Fruit fly (Drosophila melanogaster) whole organism, embryonic: ENCODE data around the gene CG8326.

Experiments
- Bdp1 ChIP-seq: fragments of 200-800 bp; sonication (Bioruptor generic); optimal IDR thresholded peaks from 3 replicates; lab custom pipeline; 2016; ENCODE audit warnings: missing biosample characterization, missing genetic modification characterization
- C15 ChIP-seq: fragments of 200-800 bp; sonication (Bioruptor generic); IDR thresholded peaks from 3 replicates; pipeline ENCODE4 v1.3.6; 2022; ENCODE audit warnings: missing biosample characterization, missing genetic modification characterization
- CG10321 ChIP-seq: fragments of 200-800 bp; sonication (Bioruptor generic); IDR thresholded peaks from 2 replicates; pipeline ENCODE4 v1.3.6; 2022; ENCODE audit warnings: missing biosample characterization, missing genetic modification characterization
- CG12071 ChIP-seq: fragments of 200-800 bp; sonication (Bioruptor generic); optimal IDR thresholded peaks from 3 replicates; lab custom pipeline; 2018; ENCODE audit warnings: missing biosample characterization, mild to moderate bottlenecking, missing genetic modification characterization
- CG1233 ChIP-seq: fragments of 200-800 bp; sonication (Bioruptor generic); optimal IDR thresholded peaks from 4 replicates; lab custom pipeline; 2018; ENCODE audit warnings: missing biosample characterization, mild to moderate bottlenecking, missing genetic modification characterization
- CG12659 ChIP-seq: fragments of 200-800 bp; sonication (Bioruptor generic); optimal IDR thresholded peaks from 3 replicates; lab custom pipeline; 2017; ENCODE audit warnings: mild to moderate bottlenecking, missing biosample characterization, missing genetic modification reagents, missing genetic modification characterization
- CG12744 ChIP-seq: fragments of 200-800 bp; sonication (Bioruptor generic); optimal IDR thresholded peaks from 2 replicates; lab custom pipeline; 2016; ENCODE audit warnings: missing biosample characterization, missing genetic modification characterization
- CG13287 ChIP-seq: fragments of 200-800 bp; sonication (Bioruptor generic); IDR thresholded peaks from 2 replicates; pipeline ENCODE4 v1.3.6; 2022; ENCODE audit warnings: missing biosample characterization, missing genetic modification characterization; ENCODE audit not compliant: partially characterized antibody
- CG13894 ChIP-seq: fragments of 200-800 bp; sonication (Bioruptor generic); optimal IDR thresholded peaks from 3 replicates; lab custom pipeline; 2018; ENCODE audit warnings: missing biosample characterization, mild to moderate bottlenecking, missing genetic modification characterization, moderate library complexity
- CG14014 ChIP-seq: fragments of 200-800 bp; sonication (Bioruptor generic); IDR thresholded peaks from 2 replicates; pipeline ENCODE4 v1.3.6; 2022; ENCODE audit warnings: missing biosample characterization, missing genetic modification characterization
- CG15696 ChIP-seq: fragments of 200-800 bp; sonication (Bioruptor generic); optimal IDR thresholded peaks from 2 replicates; lab custom pipeline; 2019; ENCODE audit warnings: missing biosample characterization, mild to moderate bottlenecking, missing genetic modification characterization, moderate library complexity
- CG1602 ChIP-seq: fragments of 200-800 bp; sonication (Bioruptor generic); optimal IDR thresholded peaks from 3 replicates; lab custom pipeline; 2016; ENCODE audit warnings: missing biosample characterization, missing genetic modification characterization
- CG17361 ChIP-seq: fragments of 200-800 bp; sonication (Bioruptor generic); IDR thresholded peaks from 3 replicates; pipeline ENCODE4 v1.3.6; 2022; ENCODE audit warnings: missing biosample characterization, missing genetic modification characterization
- CG17829 ChIP-seq: fragments of 200-800 bp; optimal IDR thresholded peaks from 2 replicates; lab custom pipeline; 2019; ENCODE audit warnings: missing biosample characterization, mild to moderate bottlenecking, missing genetic modification characterization, moderate library complexity
- CG1832 ChIP-seq: fragments of 200-800 bp; sonication (Bioruptor generic); optimal IDR thresholded peaks from 2 replicates; lab custom pipeline; 2017; ENCODE audit warnings: missing biosample characterization, mild to moderate bottlenecking, missing genetic modification characterization, inconsistent platforms
- CG18764 ChIP-seq: fragments of 200-800 bp; sonication (Bioruptor generic); optimal IDR thresholded peaks from 3 replicates; lab custom pipeline; 2016; ENCODE audit warnings: missing biosample characterization, missing genetic modification characterization
- CG2116 ChIP-seq: fragments of 200-800 bp; sonication (Bioruptor generic); optimal IDR thresholded peaks from 3 replicates; lab custom pipeline; 2018; ENCODE audit warnings: missing biosample characterization, mild to moderate bottlenecking, missing genetic modification characterization
- CG2678 ChIP-seq: fragments of 200-800 bp; sonication (Bioruptor generic); optimal IDR thresholded peaks from 3 replicates; lab custom pipeline; 2019; ENCODE audit warnings: missing biosample characterization, mild to moderate bottlenecking, missing genetic modification characterization, moderate library complexity
- CG3838 ChIP-seq: fragments of 200-800 bp; sonication (Bioruptor generic); optimal IDR thresholded peaks from 3 replicates; lab custom pipeline; 2016; ENCODE audit warnings: missing biosample characterization, missing genetic modification characterization
- CG4360 ChIP-seq: fragments of 200-800 bp; sonication (Bioruptor generic); IDR thresholded peaks from 2 replicates; pipeline ENCODE4 v1.3.6; 2022; ENCODE audit warnings: missing biosample characterization, missing genetic modification characterization
- CG43689 ChIP-seq: fragments of 200-800 bp; sonication (Bioruptor generic); IDR thresholded peaks from 2 replicates; pipeline ENCODE4 v1.3.6; 2022; ENCODE audit warnings: missing biosample characterization, missing genetic modification characterization
- CG7745 ChIP-seq: fragments of 200-800 bp; sonication (Bioruptor generic); optimal IDR thresholded peaks from 2 replicates; lab custom pipeline; 2018; ENCODE audit warnings: missing biosample characterization, mild to moderate bottlenecking, missing genetic modification characterization, moderate library complexity
- CG7928 ChIP-seq: fragments of 200-800 bp; sonication (Bioruptor generic); optimal IDR thresholded peaks from 2 replicates; lab custom pipeline; 2017; ENCODE audit warnings: missing biosample characterization, mild to moderate bottlenecking, missing genetic modification characterization
- CG7963 ChIP-seq: fragments of 200-800 bp; sonication (Bioruptor generic); IDR thresholded peaks from 3 replicates; pipeline ENCODE4 v1.3.6; 2022; ENCODE audit warnings: missing biosample characterization, missing genetic modification characterization; ENCODE audit not compliant: partially characterized antibody
- CG9817 ChIP-seq: fragments of 200-800 bp; sonication (Bioruptor generic); optimal IDR thresholded peaks from 2 replicates; lab custom pipeline; 2018; ENCODE audit warnings: missing biosample characterization, mild to moderate bottlenecking, missing genetic modification characterization, moderate library complexity
- Dll ChIP-seq: fragments of 200-800 bp; sonication (Bioruptor generic); IDR thresholded peaks from 4 replicates; pipeline ENCODE4 v1.3.6; 2022; ENCODE audit warnings: missing biosample characterization, missing genetic modification characterization; ENCODE audit not compliant: partially characterized antibody
- Dp ChIP-seq: fragments of 200-800 bp; sonication (Bioruptor generic); optimal IDR thresholded peaks from 2 replicates; lab custom pipeline; 2018; ENCODE audit warnings: missing biosample characterization, mild to moderate bottlenecking, missing genetic modification characterization, moderate library complexity
- Fer3 ChIP-seq: fragments of 200-800 bp; sonication (Bioruptor generic); optimal IDR thresholded peaks from 2 replicates; lab custom pipeline; 2018; ENCODE audit warnings: missing biosample characterization, mild to moderate bottlenecking, missing genetic modification characterization, moderate library complexity
- Jarid2 ChIP-seq: fragments of 200-800 bp; sonication (Bioruptor generic); optimal IDR thresholded peaks from 3 replicates; lab custom pipeline; 2017; ENCODE audit warnings: mild to moderate bottlenecking, missing biosample characterization, missing genetic modification reagents, missing genetic modification characterization
- Kr ChIP-seq: fragments of 200-800 bp; sonication (Bioruptor generic); optimal IDR thresholded peaks from 2 replicates; lab custom pipeline; 2017; ENCODE audit warnings: missing biosample characterization, mild to moderate bottlenecking, missing genetic modification characterization
- Lhr ChIP-seq: fragments of 200-800 bp; sonication (Bioruptor generic); optimal IDR thresholded peaks from 3 replicates; lab custom pipeline; 2017; ENCODE audit warnings: mild to moderate bottlenecking, missing biosample characterization, missing genetic modification reagents, missing genetic modification characterization
- Lpt ChIP-seq: fragments of >200 bp; optimal IDR thresholded peaks from 2 replicates; lab custom pipeline; 2018; ENCODE audit warnings: missing biosample characterization, missing genetic modification characterization
- Max ChIP-seq: fragments of 200-800 bp; sonication (Bioruptor generic); optimal IDR thresholded peaks from 2 replicates; lab custom pipeline; 2016; ENCODE audit warnings: missing biosample characterization, mild to moderate bottlenecking, missing genetic modification characterization
- PHDP ChIP-seq: fragments of 200-800 bp; sonication (Bioruptor generic); optimal IDR thresholded peaks from 3 replicates; lab custom pipeline; 2018; ENCODE audit warnings: missing biosample characterization, mild to moderate bottlenecking, missing genetic modification characterization, moderate library complexity
- Rfx ChIP-seq: fragments of 200-800 bp; sonication (Bioruptor generic); IDR thresholded peaks from 2 replicates; pipeline ENCODE4 v1.3.6; 2022; ENCODE audit warnings: missing biosample characterization, missing genetic modification characterization
- abd-A ChIP-seq: fragments of 200-800 bp; sonication (Bioruptor generic); optimal IDR thresholded peaks from 3 replicates; lab custom pipeline; 2019; ENCODE audit warnings: missing biosample characterization, mild to moderate bottlenecking, missing genetic modification characterization, moderate library complexity
- bsh ChIP-seq, 2 experiments: fragments of 200-800 bp; sonication (Bioruptor generic); optimal IDR thresholded peaks; 2 replicates each; lab custom pipeline; 2017 to 2018; ENCODE audit warnings: mild to moderate bottlenecking in 2 of 2, missing biosample characterization in 2 of 2, missing genetic modification characterization in 2 of 2, moderate library complexity in 1 of 2
- cad ChIP-seq: fragments of >200 bp; optimal IDR thresholded peaks from 2 replicates; lab custom pipeline; 2017; ENCODE audit warnings: missing biosample characterization, missing genetic modification characterization
- cato ChIP-seq: fragments of 200-800 bp; sonication (Bioruptor generic); optimal IDR thresholded peaks from 2 replicates; lab custom pipeline; 2016; ENCODE audit warnings: missing biosample characterization, missing genetic modification characterization, borderline replicate concordance
- dm ChIP-seq: fragments of 200-800 bp; sonication (Bioruptor generic); optimal IDR thresholded peaks from 3 replicates; lab custom pipeline; 2016; ENCODE audit warnings: missing biosample characterization, missing genetic modification characterization
- ems ChIP-seq: fragments of 200-800 bp; sonication (Bioruptor generic); optimal IDR thresholded peaks from 3 replicates; lab custom pipeline; 2016; ENCODE audit warnings: missing biosample characterization, missing genetic modification characterization
- gsb ChIP-seq: fragments of 200-800 bp; sonication (Bioruptor generic); IDR thresholded peaks from 2 replicates; pipeline ENCODE4 v1.3.6; 2022; ENCODE audit warnings: missing biosample characterization, missing genetic modification characterization
- kah ChIP-seq: fragments of 200-800 bp; sonication (Bioruptor generic); optimal IDR thresholded peaks from 2 replicates; lab custom pipeline; 2018; ENCODE audit warnings: missing biosample characterization, mild to moderate bottlenecking, missing genetic modification characterization
- nau ChIP-seq: fragments of 200-800 bp; sonication (Bioruptor generic); optimal IDR thresholded peaks from 3 replicates; lab custom pipeline; 2017; ENCODE audit warnings: missing biosample characterization, mild to moderate bottlenecking, missing genetic modification characterization, missing genetic modification reagents
- nmo ChIP-seq: fragments of 200-800 bp; sonication (Bioruptor generic); optimal IDR thresholded peaks from 2 replicates; lab custom pipeline; 2018; ENCODE audit warnings: missing biosample characterization, mild to moderate bottlenecking, missing genetic modification characterization, moderate library complexity
- prd ChIP-seq, 3 experiments: fragments of >200 bp in 2 of 3; fragments of 200-800 bp in 1 of 3; sonication (Bioruptor generic) in 1 of 3; optimal IDR thresholded peaks in 2 of 3; IDR thresholded peaks in 1 of 3; 2 replicates in 2 of 3; 3 replicates in 1 of 3; pipeline versions ENCODE4 v1.3.6 to Lab custom; 2017 to 2022; ENCODE audit warnings: missing biosample characterization in 1 of 3, missing genetic modification characterization in 1 of 3
- sqz ChIP-seq: fragments of 200-800 bp; sonication (Bioruptor generic); optimal IDR thresholded peaks from 3 replicates; lab custom pipeline; 2018; ENCODE audit warnings: missing biosample characterization, mild to moderate bottlenecking, missing genetic modification characterization
- unc-4 ChIP-seq: fragments of 200-800 bp; sonication (Bioruptor generic); IDR thresholded peaks from 2 replicates; pipeline ENCODE4 v1.3.6; 2022; ENCODE audit warnings: missing biosample characterization, missing genetic modification characterization; ENCODE audit not compliant: partially characterized antibody
- unpg ChIP-seq: fragments of 200-800 bp; sonication (Bioruptor generic); optimal IDR thresholded peaks from 3 replicates; lab custom pipeline; 2018; ENCODE audit warnings: missing biosample characterization, mild to moderate bottlenecking, missing genetic modification characterization, moderate library complexity
- wor ChIP-seq: fragments of 200-800 bp; sonication (Bioruptor generic); IDR thresholded peaks from 2 replicates; pipeline ENCODE4 v1.3.6; 2022; ENCODE audit warnings: missing biosample characterization, missing genetic modification characterization

Gene CG8326

DNA sequence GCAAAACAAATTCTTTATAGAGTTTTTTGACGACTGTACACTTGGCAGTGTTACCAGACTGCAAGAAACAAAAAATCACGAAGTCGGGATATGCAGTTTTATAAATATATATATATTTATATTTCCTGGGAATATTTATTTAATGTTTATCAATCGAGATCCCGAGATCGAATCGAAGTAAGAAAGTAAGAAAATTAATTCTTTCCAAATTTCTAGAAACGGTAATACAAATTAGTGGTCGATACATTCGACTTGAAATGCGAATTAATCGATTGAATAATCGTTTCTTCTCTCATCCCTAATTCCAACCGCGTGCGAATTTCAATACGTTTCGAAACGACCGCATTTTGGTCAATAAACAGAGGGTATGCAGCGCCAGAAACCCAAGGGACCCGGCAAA, 6.7 kb upstream of the CG8326 start, which contains the start of the genes CG8289 and CG5800 (continued):
- TF ChIP-seq CG13287 (GFP tag; lab: Robert Waterston, UW) (peak; percentile 83), Kr (GFP tag; lab: Kevin White, UChicago) (no peak), bsh (GFP tag; optimal IDR thresholded peaks at IDR 0.05; lab: Kevin White, UChicago) (no peak), Jarid2 (GFP tag; lab: Kevin White, UChicago) (no peak), wor (no peak), unpg (no peak), CG3838 (no peak), CG15696 (tag; lab: Kevin White, UChicago) (peak; percentile 20), CG17361 (GFP tag; lab: Robert Waterston, UW) (no peak), Lhr (GFP tag; lab: Kevin White, UChicago) (no peak), kah (GFP tag; lab: Kevin White, UChicago) (no peak), sqz (GFP tag; lab: Kevin White, UChicago) (no peak), C15 (no peak), Lpt (GFP tag; lab: Kevin White, UChicago) (no peak), CG7745 (tag; lab: Kevin White, UChicago) (no peak), PHDP (no peak), nmo (GFP tag; lab: Kevin White, UChicago) (peak; percentile 49), nau (GFP tag; lab: Kevin White, UChicago) (no peak), CG10321 (GFP tag; lab: Robert Waterston, UW) (no peak), CG18764 (no peak), Max (GFP tag; lab: Kevin White, UChicago) (peak; percentile 34), abd-A (no peak), CG7963 (GFP tag; lab: Robert Waterston, UW) (no peak), CG7928 (GFP tag; lab: Kevin White, UChicago) (no peak), CG1602 (GFP tag; lab: Kevin White, UChicago) (no peak), CG2116 (peak; percentile 65), CG43689 (GFP tag; lab: Robert Waterston, UW) (no peak), dm (peak; percentile 56), prd (optimal IDR thresholded peaks at IDR 0.05; lab: Kevin White, UChicago) (no peak), prd (GFP tag; IDR thresholded peaks at IDR 0.05; lab: Robert Waterston, UW) (no peak), Rfx (GFP tag; lab: Robert Waterston, UW) (no peak), CG12071 (no peak), Bdp1 (GFP tag; lab: Kevin White, UChicago) (no peak), gsb (GFP tag; lab: Robert Waterston, UW) (no peak), CG14014 (GFP tag; lab: Robert Waterston, UW) (no peak), unc-4 (peak; percentile 76), cad (GFP tag; lab: Kevin White, UChicago) (no peak), CG4360 (GFP tag; lab: Robert Waterston, UW) (no peak), CG1832 (GFP tag; lab: Kevin White, UChicago) (no peak), CG12744 (GFP tag; lab: Kevin White, UChicago) (no peak), Fer3 (no peak), CG13894 (tag; lab: Kevin White, UChicago) (no peak), Dp (GFP tag; lab: Kevin White, UChicago) (peak; percentile 49), Dll (GFP tag; lab: Robert Waterston, UW) (peak; percentile 80), ems (GFP tag; lab: Kevin White, UChicago) (no peak), CG17829 (tag; lab: Kevin White, UChicago) (peak; percentile 65), CG12659 (GFP tag; lab: Kevin White, UChicago) (peak; percentile 65), CG1233 (GFP tag; lab: Kevin White, UChicago) (no peak), CG2678 (tag; lab: Kevin White, UChicago) (no peak), cato (no peak), CG9817 (no peak)
